Worm (Caenorhabditis elegans) whole organism, L4 larva: ENCODE results near the gene K02E11.10.
A peak's percentile ranks its signal among the peaks of the same experiment; 100 is the strongest.
"Not testable (repeated sequence)": the region's sequence is repeated elsewhere in the genome, so short reads cannot be mapped to it uniquely, and the experiment has no call there.

Experiments used
- D1046.2 ChIP-seq: fragments of 200-800 bp; sonication (Bioruptor generic); IDR thresholded peaks from 2 replicates; pipeline ENCODE4 v1.3.6; 2022; ENCODE audit warnings: missing genetic modification characterization, missing compliant biosample characterization
- F49E8.2 ChIP-seq: sonication (generic microtip); optimal IDR thresholded peaks from 2 replicates; lab custom pipeline; 2016; ENCODE audit warnings: missing compliant biosample characterization, mild to moderate bottlenecking, missing genetic modification characterization, borderline replicate concordance
- Y48G9A.11 ChIP-seq: fragments of 200-800 bp; sonication (Bioruptor generic); IDR thresholded peaks from 2 replicates; pipeline ENCODE4 v1.3.6; 2022; ENCODE audit warnings: missing genetic modification reagents, missing genetic modification characterization, missing compliant biosample characterization
- Y75B8A.6 ChIP-seq: fragments of 200-800 bp; sonication (Bioruptor generic); IDR thresholded peaks from 2 replicates; pipeline ENCODE4 v1.3.6; 2022; ENCODE audit warnings: missing genetic modification reagents, missing genetic modification characterization, missing compliant biosample characterization
- ZK546.5 ChIP-seq, 2 experiments: sonication (generic microtip); optimal IDR thresholded peaks; 2 replicates each; lab custom pipeline; 2017; ENCODE audit warnings: missing biosample characterization in 2 of 2, missing genetic modification characterization in 2 of 2
- aha-1 ChIP-seq: fragments of 150-350 bp; peaks from one replicate; lab custom pipeline; 2014; ENCODE audit warnings: missing biosample characterization, missing genetic modification characterization
- arid-1 ChIP-seq: fragments of 200-800 bp; sonication (Bioruptor generic); conservative IDR thresholded peaks from 2 replicates; pipeline ENCODE4 v1.3.6; 2022; ENCODE audit warnings: missing genetic modification reagents, missing genetic modification characterization, missing compliant biosample characterization
- attf-4 ChIP-seq: sonication (generic microtip); optimal IDR thresholded peaks from 3 replicates; lab custom pipeline; 2017; ENCODE audit warnings: missing biosample characterization, missing genetic modification characterization
- ctbp-1 ChIP-seq: fragments of 200-800 bp; sonication (Bioruptor generic); IDR thresholded peaks from 2 replicates; pipeline ENCODE4 v1.3.6; 2022; ENCODE audit warnings: missing genetic modification reagents, missing genetic modification characterization, missing compliant biosample characterization
- daf-12 ChIP-seq: fragments of 150-350 bp; optimal IDR thresholded peaks from 2 replicates; lab custom pipeline; 2014; ENCODE audit warnings: missing biosample characterization, missing genetic modification reagents, missing genetic modification characterization
- daf-19 ChIP-seq: fragments of 200-800 bp; sonication (Bioruptor generic); conservative IDR thresholded peaks from 2 replicates; pipeline ENCODE4 v1.3.6; 2022; ENCODE audit warnings: missing genetic modification characterization, missing compliant biosample characterization
- dmd-9 ChIP-seq: fragments of 200-800 bp; sonication (Bioruptor generic); IDR thresholded peaks from 2 replicates; pipeline ENCODE4 v1.3.6; 2022; ENCODE audit warnings: missing genetic modification reagents, missing genetic modification characterization, missing compliant biosample characterization
- dpl-1 ChIP-seq: fragments of 150-350 bp; optimal IDR thresholded peaks from 2 replicates; lab custom pipeline; 2014; ENCODE audit warnings: missing biosample characterization, missing genetic modification reagents, missing genetic modification characterization
- dve-1 ChIP-seq: sonication (generic microtip); optimal IDR thresholded peaks from 2 replicates; lab custom pipeline; 2017; ENCODE audit warnings: antibody characterized with exemption, mild to moderate bottlenecking, missing genetic modification characterization, missing compliant biosample characterization; ENCODE audit not compliant: insufficient read depth
- egl-27 ChIP-seq: sonication (generic microtip); optimal IDR thresholded peaks from 3 replicates; lab custom pipeline; 2017; ENCODE audit warnings: missing biosample characterization, missing genetic modification reagents, missing genetic modification characterization
- hlh-30 ChIP-seq: sonication (generic microtip); optimal IDR thresholded peaks from 2 replicates; lab custom pipeline; 2017; ENCODE audit warnings: antibody characterized with exemption, mild to moderate bottlenecking, missing genetic modification characterization, missing compliant biosample characterization; ENCODE audit not compliant: insufficient read depth
- lin-13 ChIP-seq: fragments of 150-350 bp; optimal IDR thresholded peaks from 2 replicates; lab custom pipeline; 2014; ENCODE audit warnings: missing biosample characterization, missing genetic modification reagents, missing genetic modification characterization
- madf-9 ChIP-seq: fragments of 200-800 bp; sonication (Bioruptor generic); conservative IDR thresholded peaks from 2 replicates; pipeline ENCODE4 v1.3.6; 2022; ENCODE audit warnings: missing genetic modification reagents, missing genetic modification characterization, missing compliant biosample characterization
- mes-2 ChIP-seq: sonication (generic microtip); optimal IDR thresholded peaks from 2 replicates; lab custom pipeline; 2016; ENCODE audit warnings: missing genotype, mild to moderate bottlenecking, missing genetic modification characterization, missing compliant biosample characterization; ENCODE audit not compliant: poor library complexity, severe bottlenecking
- nhr-102 ChIP-seq: sonication (generic microtip); optimal IDR thresholded peaks from 2 replicates; lab custom pipeline; 2016; ENCODE audit warnings: mild to moderate bottlenecking, missing genetic modification characterization, moderate library complexity, missing compliant biosample characterization
- nhr-48 ChIP-seq: sonication (generic microtip); optimal IDR thresholded peaks from 2 replicates; lab custom pipeline; 2016; ENCODE audit warnings: mild to moderate bottlenecking, missing genetic modification characterization, missing compliant biosample characterization
- nhr-76 ChIP-seq: fragments of 150-350 bp; optimal IDR thresholded peaks from 2 replicates; lab custom pipeline; 2014; ENCODE audit warnings: missing biosample characterization, missing genetic modification characterization
- rbr-2 ChIP-seq: sonication (generic microtip); optimal IDR thresholded peaks from 2 replicates; lab custom pipeline; 2016; ENCODE audit warnings: missing genotype, missing genetic modification characterization, missing compliant biosample characterization
- sdz-12 ChIP-seq: fragments of 200-800 bp; sonication (Bioruptor generic); optimal IDR thresholded peaks from 2 replicates; lab custom pipeline; 2018; ENCODE audit warnings: mild to moderate bottlenecking, missing genetic modification characterization, missing compliant biosample characterization
- snpc-1.2 ChIP-seq: fragments of 200-800 bp; sonication (Bioruptor generic); IDR thresholded peaks from 2 replicates; pipeline ENCODE4 v1.3.6; 2022; ENCODE audit warnings: missing genetic modification reagents, missing genetic modification characterization, missing compliant biosample characterization
- tag-97 ChIP-seq: fragments of 200-800 bp; sonication (Bioruptor generic); IDR thresholded peaks from 2 replicates; pipeline ENCODE4 v1.3.6; 2022; ENCODE audit warnings: missing genetic modification characterization, missing compliant biosample characterization
- unc-62 ChIP-seq, 3 experiments: fragments of 150-350 bp in 1 of 3; sonication (generic microtip); optimal IDR thresholded peaks in 2 of 3; peaks in 1 of 3; 1 replicate in 1 of 3; 2 replicates in 2 of 3; lab custom pipeline; 2014 to 2017; ENCODE audit warnings: missing biosample characterization in 3 of 3, missing genetic modification characterization in 3 of 3, missing genetic modification reagents in 3 of 3, missing genotype in 1 of 3
- zip-11 ChIP-seq: fragments of 200-800 bp; sonication (Bioruptor generic); IDR thresholded peaks from 2 replicates; pipeline ENCODE4 v1.3.6; 2022; ENCODE audit warnings: missing genetic modification characterization, missing compliant biosample characterization
- ztf-11 ChIP-seq: fragments of 150-350 bp; optimal IDR thresholded peaks from 2 replicates; lab custom pipeline; 2014; ENCODE audit warnings: missing biosample characterization, missing genetic modification characterization

The K02E11.10 gene

ce11 chrV:14279777-14280176 is 38.8 kb upstream of the K02E11.10 start, which contains the start of gene srt-33:
TSS of gene srt-33 (minus strand) at chrV:14279877.
- TF ChIP-seq daf-12 = no peak

ce11 chrV:14277456-14277855 is 36.5 kb upstream of the K02E11.10 start:
- TF ChIP-seq aha-1 (tag; lab: Kevin White, UChicago) (peak; percentile 54), Y48G9A.11 (0 out of 2 replicates have a peak, but pooled peaks have one; percentile 6)

DNA sequence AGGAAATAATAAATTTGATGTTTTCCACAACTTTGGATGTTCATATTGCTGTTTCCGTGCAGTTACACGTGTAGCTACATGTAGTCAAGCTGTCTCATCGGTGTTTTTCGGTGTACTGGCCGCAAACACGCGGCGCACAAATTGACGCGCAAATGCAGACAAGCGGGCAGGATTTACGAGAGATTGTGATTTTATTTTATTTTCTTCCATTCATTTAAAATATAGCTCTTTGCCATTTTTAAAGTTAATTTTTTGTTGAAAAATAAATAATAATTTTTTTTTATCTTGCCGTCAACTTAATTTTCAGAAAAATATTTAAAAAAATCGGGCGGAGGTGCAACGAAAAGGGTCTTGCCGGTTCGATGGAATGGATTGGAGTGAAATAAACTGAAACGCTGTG is 33.3 kb upstream of the K02E11.10 start, which contains the start of gene F40G12.7:
Gene F40G12.7 (plus strand): TSS at position 301 of the 400 bp plus-strand sequence.
- not testable (repeated sequence) for TF ChIP-seq nhr-102 (tag; lab: Kevin White, UChicago); zip-11 (GFP tag; lab: Robert Waterston, UW); mes-2 (tag; lab: Kevin White, UChicago)

ce11 chrV:14273019-14273418 is 32.1 kb upstream of the K02E11.10 start, which contains the start of gene F40G12.6:
TSS of gene F40G12.6 (minus strand) at chrV:14273119.
- TF ChIP-seq hlh-30 (tag; lab: Kevin White, UChicago) (no peak), attf-4 (tag; lab: Kevin White, UChicago) (no peak)

ce11 chrV:14270729-14271128 is 29.8 kb upstream of the K02E11.10 start, which contains the start of gene F40G12.5:
TSS of gene F40G12.5 (minus strand) at chrV:14270829.
- TF ChIP-seq dmd-9 (no peak), egl-27 (tag; lab: Kevin White, UChicago) (no peak), ctbp-1 (GFP tag; lab: Robert Waterston, UW) (no peak), attf-4 (tag; lab: Kevin White, UChicago) (no peak), unc-62 (GFP tag; optimal IDR thresholded peaks at IDR 0.05 in 1 of 2; lab: Kevin White, UChicago) (peak in 1 of 2 experiments; percentile 16), unc-62 (tag; optimal IDR thresholded peaks at IDR 0.05; lab: Kevin White, UChicago) (no peak), dve-1 (tag; lab: Kevin White, UChicago) (no peak), tag-97 (GFP tag; lab: Robert Waterston, UW) (no peak)
- TF ChIP-seq, all 104 proteins: peak for 1

DNA sequence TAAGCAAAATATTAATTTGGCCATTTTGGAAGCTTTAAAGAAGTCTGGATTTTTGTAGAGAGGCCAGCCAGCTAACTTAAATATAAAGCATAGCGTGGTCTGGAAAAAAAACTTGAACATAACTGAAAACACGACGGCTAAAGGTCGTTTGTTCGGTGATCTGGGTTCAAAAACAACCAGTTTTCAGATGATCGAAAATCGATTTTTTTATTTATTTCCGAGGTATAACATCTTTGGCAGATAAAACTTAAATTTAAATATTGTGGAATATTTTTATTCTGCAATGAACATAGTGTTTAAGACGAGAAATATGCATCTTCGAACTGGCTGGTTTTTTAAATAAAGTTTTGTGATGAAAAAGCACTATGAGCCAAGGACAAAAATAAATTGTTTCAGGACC is 27.7 kb upstream of the K02E11.10 start, which contains the start of gene F40G12.4:
Gene F40G12.4 (minus strand): TSS at position 101 of the 400 bp plus-strand sequence.
- no peak for TF ChIP-seq ztf-11 (tag; lab: Kevin White, UChicago)
- no peak for TF ChIP-seq Y75B8A.6
- TF ChIP-seq F49E8.2 (tag; lab: Kevin White, UChicago) = no peak
- no peak for TF ChIP-seq ZK546.5 (tag; optimal IDR thresholded peaks at IDR 0.05; lab: Kevin White, UChicago)
- no peak for TF ChIP-seq nhr-76
- TF ChIP-seq dpl-1 (GFP tag; lab: Kevin White, UChicago) = no peak
- TF ChIP-seq daf-12 = no peak
- TF ChIP-seq D1046.2 = no peak
- TF ChIP-seq ctbp-1 (GFP tag; lab: Robert Waterston, UW) = no peak
- no peak for TF ChIP-seq rbr-2 (tag; lab: Kevin White, UChicago)
- no peak for TF ChIP-seq nhr-48 (tag; lab: Kevin White, UChicago)
- no peak for TF ChIP-seq madf-9
- TF ChIP-seq daf-19 (GFP tag; lab: Robert Waterston, UW) = no peak

- TF ChIP-seq Y48G9A.11 (peak; percentile 74; the same call in 1 of the 2 replicates), sdz-12 (GFP tag; lab: Kevin White, UChicago) (no peak), arid-1 (0 out of 2 replicates have a peak, but pooled peaks have one; percentile 9), F49E8.2 (tag; lab: Kevin White, UChicago) (peak; percentile 28), snpc-1.2 (GFP tag; lab: Robert Waterston, UW) (peak; percentile 82), lin-13 (GFP tag; lab: Kevin White, UChicago) (no peak)
These were observed 26.5 kb upstream of the K02E11.10 start for ce11 chrV:14267326-14267942.
